Worm (Caenorhabditis elegans): ENCODE measurements around the gene cal-1.

DNA sequence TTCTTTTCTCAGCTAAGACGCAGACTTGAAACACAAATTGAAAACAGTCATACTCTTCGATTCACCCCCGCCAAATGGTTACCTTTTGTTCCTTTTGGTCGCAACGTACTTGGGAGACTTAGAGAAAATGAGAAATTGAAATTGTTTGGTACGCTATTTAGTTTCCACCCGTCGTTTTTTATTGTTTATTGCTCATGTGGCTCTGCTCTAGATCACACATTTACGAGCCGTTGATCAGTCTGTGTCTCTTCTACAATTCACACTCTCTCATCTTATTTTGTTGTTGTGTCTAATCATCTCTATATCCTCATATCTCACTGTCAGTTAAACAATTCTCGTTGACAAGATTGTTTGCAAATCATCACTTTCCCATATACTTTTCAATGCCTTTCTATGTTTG lies 29.0 kb downstream of the cal-1 start:
- TF ChIP-seq nhr-28 (tag; optimal IDR thresholded peaks at IDR 0.05) (no peak), pqm-1 (tag; optimal IDR thresholded peaks at IDR 0.05) (no peak), pha-4 (GFP tag; IDR thresholded peaks at IDR 0.05) (no peak), pha-4 (tag; optimal IDR thresholded peaks at IDR 0.05) (no peak), nhr-11 (tag; optimal IDR thresholded peaks at IDR 0.05) (no peak), ceh-28 (tag; optimal IDR thresholded peaks at IDR 0.05) (no peak), unc-62 (GFP tag; optimal IDR thresholded peaks at IDR 0.05 in 1 of 2) (no peak), unc-62 (tag; optimal IDR thresholded peaks at IDR 0.05) (no peak), snpc-4 (tag; optimal IDR thresholded peaks at IDR 0.05) (no peak), dmd-9 (GFP tag; IDR thresholded peaks at IDR 0.05) (no peak), R02D3.7 (tag; optimal IDR thresholded peaks at IDR 0.05) (no peak), dmd-6 (GFP tag; IDR thresholded peaks at IDR 0.05) (no peak), cey-2 (tag; optimal IDR thresholded peaks at IDR 0.05; ENCODE audit: borderline replicate concordance, insufficient read depth) (no peak), lin-29 (GFP tag; IDR thresholded peaks at IDR 0.05) (no peak), D1046.2 (GFP tag; IDR thresholded peaks at IDR 0.05) (no peak)

All from whole organism, L4 larva.